Fruit fly (Drosophila melanogaster) whole organism, embryonic: ENCODE measurements around the gene AGO2.

ENCODE experiments used
- ATbp ChIP-seq: fragments of 200-800 bp; sonication (Bioruptor generic); optimal IDR thresholded peaks from 2 replicates; lab custom pipeline; 2017; ENCODE audit warnings: missing biosample characterization, mild to moderate bottlenecking, missing genetic modification characterization, missing genetic modification reagents
- Abd-B ChIP-seq: fragments of 200-800 bp; sonication (Bioruptor generic); optimal IDR thresholded peaks from 2 replicates; lab custom pipeline; 2018; ENCODE audit warnings: missing biosample characterization, mild to moderate bottlenecking, missing genetic modification characterization, moderate library complexity
- Atf3 ChIP-seq: fragments of 200-800 bp; sonication (Bioruptor generic); optimal IDR thresholded peaks from 3 replicates; lab custom pipeline; 2016; ENCODE audit warnings: missing biosample characterization, missing genetic modification characterization
- Atf6 ChIP-seq: fragments of 200-800 bp; sonication (Bioruptor generic); IDR thresholded peaks from 2 replicates; pipeline ENCODE4 v1.3.6; 2022; ENCODE audit warnings: missing biosample characterization, missing genetic modification characterization
- CG11093 ChIP-seq: fragments of 200-800 bp; sonication (Bioruptor generic); IDR thresholded peaks from 3 replicates; pipeline ENCODE4 v1.3.6; 2022; ENCODE audit warnings: missing biosample characterization, missing genetic modification characterization
- CG12071 ChIP-seq: fragments of 200-800 bp; sonication (Bioruptor generic); optimal IDR thresholded peaks from 3 replicates; lab custom pipeline; 2018; ENCODE audit warnings: missing biosample characterization, mild to moderate bottlenecking, missing genetic modification characterization
- CG13624 ChIP-seq: fragments of 200-800 bp; sonication (Bioruptor generic); optimal IDR thresholded peaks from 2 replicates; lab custom pipeline; 2016; ENCODE audit warnings: missing biosample characterization, missing genetic modification characterization
- CG13775 ChIP-seq: fragments of 200-800 bp; sonication (Bioruptor generic); optimal IDR thresholded peaks from 3 replicates; lab custom pipeline; 2017; ENCODE audit warnings: missing biosample characterization, mild to moderate bottlenecking, missing genetic modification characterization
- CG17359 ChIP-seq: fragments of 200-800 bp; sonication (Bioruptor generic); optimal IDR thresholded peaks from 3 replicates; lab custom pipeline; 2018; ENCODE audit warnings: missing biosample characterization, mild to moderate bottlenecking, missing genetic modification characterization, moderate library complexity
- CG17568 ChIP-seq: fragments of 200-800 bp; sonication (Bioruptor generic); optimal IDR thresholded peaks from 2 replicates; lab custom pipeline; 2018; ENCODE audit warnings: missing biosample characterization, mild to moderate bottlenecking, missing genetic modification characterization, moderate library complexity
- CG2678 ChIP-seq: fragments of 200-800 bp; sonication (Bioruptor generic); optimal IDR thresholded peaks from 3 replicates; lab custom pipeline; 2019; ENCODE audit warnings: missing biosample characterization, mild to moderate bottlenecking, missing genetic modification characterization, moderate library complexity
- CG2712 ChIP-seq: fragments of 200-800 bp; optimal IDR thresholded peaks from 3 replicates; lab custom pipeline; 2019; ENCODE audit warnings: missing biosample characterization, mild to moderate bottlenecking, missing genetic modification characterization, moderate library complexity
- CG5180 ChIP-seq: fragments of 200-800 bp; sonication (Bioruptor generic); optimal IDR thresholded peaks from 3 replicates; lab custom pipeline; 2017; ENCODE audit warnings: missing biosample characterization, missing genetic modification characterization, mild to moderate bottlenecking, moderate library complexity, missing genetic modification reagents
- CG6813 ChIP-seq: fragments of 200-800 bp; sonication (Bioruptor generic); optimal IDR thresholded peaks from 2 replicates; lab custom pipeline; 2017; ENCODE audit warnings: missing biosample characterization, missing genetic modification characterization, mild to moderate bottlenecking, moderate library complexity, missing genetic modification reagents
- CG7357 ChIP-seq: fragments of 200-800 bp; sonication (Bioruptor generic); IDR thresholded peaks from 3 replicates; pipeline ENCODE4 v1.3.6; 2022; ENCODE audit warnings: missing biosample characterization, missing genetic modification characterization
- CG8944 ChIP-seq: fragments of 200-800 bp; sonication (Bioruptor generic); optimal IDR thresholded peaks from 3 replicates; lab custom pipeline; 2016; ENCODE audit warnings: missing biosample characterization, missing genetic modification characterization
- CG9609 ChIP-seq: fragments of 200-800 bp; sonication (Bioruptor generic); optimal IDR thresholded peaks from 3 replicates; lab custom pipeline; 2016; ENCODE audit warnings: missing biosample characterization, missing genetic modification characterization
- Elba2 ChIP-seq: fragments of 200-800 bp; sonication (Bioruptor generic); optimal IDR thresholded peaks from 3 replicates; lab custom pipeline; 2016; ENCODE audit warnings: missing biosample characterization, missing genetic modification characterization
- Ets97D ChIP-seq: fragments of 200-800 bp; sonication (Bioruptor generic); optimal IDR thresholded peaks from 3 replicates; lab custom pipeline; 2016; ENCODE audit warnings: missing biosample characterization, missing genetic modification characterization
- Fer1 ChIP-seq: fragments of 200-800 bp; sonication (Bioruptor generic); optimal IDR thresholded peaks from 2 replicates; lab custom pipeline; 2017; ENCODE audit warnings: missing biosample characterization, mild to moderate bottlenecking, missing genetic modification characterization
- HLHmδ ChIP-seq: fragments of 200-800 bp; sonication (Bioruptor generic); optimal IDR thresholded peaks from 2 replicates; lab custom pipeline; 2018; ENCODE audit warnings: missing biosample characterization, mild to moderate bottlenecking, missing genetic modification characterization, moderate library complexity
- Jarid2 ChIP-seq: fragments of 200-800 bp; sonication (Bioruptor generic); optimal IDR thresholded peaks from 3 replicates; lab custom pipeline; 2017; ENCODE audit warnings: mild to moderate bottlenecking, missing biosample characterization, missing genetic modification reagents, missing genetic modification characterization
- Lim3 ChIP-seq: fragments of 200-800 bp; sonication (Bioruptor generic); IDR thresholded peaks from 2 replicates; pipeline ENCODE4 v1.3.6; 2022; ENCODE audit warnings: missing biosample characterization, missing genetic modification characterization
- MTF-1 ChIP-seq: fragments of 200-800 bp; sonication (Bioruptor generic); optimal IDR thresholded peaks from 2 replicates; lab custom pipeline; 2018; ENCODE audit warnings: missing biosample characterization, mild to moderate bottlenecking, missing genetic modification characterization, borderline replicate concordance
- Nf-YA ChIP-seq: fragments of 200-800 bp; sonication (Bioruptor generic); IDR thresholded peaks from 2 replicates; pipeline ENCODE4 v1.3.6; 2022; ENCODE audit warnings: missing biosample characterization, missing genetic modification characterization
- Scr ChIP-seq: fragments of 200-800 bp; sonication (Bioruptor generic); IDR thresholded peaks from 2 replicates; pipeline ENCODE4 v1.3.6; 2022; ENCODE audit warnings: missing biosample characterization, missing genetic modification characterization; ENCODE audit not compliant: partially characterized antibody
- ap ChIP-seq: fragments of 200-800 bp; sonication (Bioruptor generic); IDR thresholded peaks from 2 replicates; pipeline ENCODE4 v1.3.6; 2022; ENCODE audit warnings: missing biosample characterization, missing genetic modification characterization
- cas ChIP-seq: fragments of 200-800 bp; sonication (Bioruptor generic); IDR thresholded peaks from 2 replicates; pipeline ENCODE4 v1.3.6; 2022; ENCODE audit warnings: missing biosample characterization, missing genetic modification characterization
- cato ChIP-seq: fragments of 200-800 bp; sonication (Bioruptor generic); optimal IDR thresholded peaks from 2 replicates; lab custom pipeline; 2016; ENCODE audit warnings: missing biosample characterization, missing genetic modification characterization, borderline replicate concordance
- cg ChIP-seq: fragments of 200-800 bp; sonication (Bioruptor generic); optimal IDR thresholded peaks from 3 replicates; lab custom pipeline; 2019; ENCODE audit warnings: missing biosample characterization, mild to moderate bottlenecking, missing genetic modification characterization, moderate library complexity
- chif ChIP-seq, 2 experiments: fragments of 200-800 bp; sonication (Bioruptor generic); optimal IDR thresholded peaks; 3 replicates each; lab custom pipeline; 2016; ENCODE audit warnings: missing biosample characterization in 2 of 2, missing genetic modification characterization in 2 of 2
- corto ChIP-seq: fragments of 200-800 bp; sonication (Bioruptor generic); optimal IDR thresholded peaks from 2 replicates; lab custom pipeline; 2016; ENCODE audit warnings: missing biosample characterization, mild to moderate bottlenecking, missing genetic modification characterization, moderate library complexity
- crc ChIP-seq: fragments of 200-800 bp; sonication (Bioruptor generic); optimal IDR thresholded peaks from 2 replicates; lab custom pipeline; 2016; ENCODE audit warnings: missing biosample characterization, missing genetic modification characterization
- cwo ChIP-seq: fragments of 200-800 bp; sonication (Bioruptor generic); optimal IDR thresholded peaks from 3 replicates; lab custom pipeline; 2017; ENCODE audit warnings: missing biosample characterization, missing genetic modification characterization, mild to moderate bottlenecking, moderate library complexity, missing genetic modification reagents
- esg ChIP-seq: fragments of 200-800 bp; sonication (Bioruptor generic); conservative IDR thresholded peaks from 2 replicates; pipeline ENCODE4 v1.3.6; 2022; ENCODE audit warnings: missing biosample characterization, missing genetic modification characterization
- exex ChIP-seq: fragments of 200-800 bp; sonication (Bioruptor generic); optimal IDR thresholded peaks from 4 replicates; lab custom pipeline; 2018; ENCODE audit warnings: missing biosample characterization, mild to moderate bottlenecking, missing genetic modification characterization, moderate library complexity
- gcm2 ChIP-seq: fragments of 200-800 bp; sonication (Bioruptor generic); optimal IDR thresholded peaks from 2 replicates; lab custom pipeline; 2016; ENCODE audit warnings: missing biosample characterization, missing genetic modification characterization
- gem ChIP-seq: fragments of 200-800 bp; sonication (Bioruptor generic); optimal IDR thresholded peaks from 2 replicates; lab custom pipeline; 2019; ENCODE audit warnings: missing biosample characterization, mild to moderate bottlenecking, missing genetic modification characterization, moderate library complexity
- ham ChIP-seq: fragments of 200-800 bp; sonication (Bioruptor generic); IDR thresholded peaks from 2 replicates; pipeline ENCODE4 v1.3.6; 2022; ENCODE audit warnings: missing biosample characterization, missing genetic modification characterization
- ind ChIP-seq: fragments of 200-800 bp; sonication (Bioruptor generic); optimal IDR thresholded peaks from 3 replicates; lab custom pipeline; 2016; ENCODE audit warnings: missing biosample characterization, missing genetic modification characterization
- jigr1 ChIP-seq: fragments of 200-800 bp; sonication (Bioruptor generic); IDR thresholded peaks from 3 replicates; pipeline ENCODE4 v1.3.6; 2022; ENCODE audit warnings: missing biosample characterization, missing genetic modification characterization
- klu ChIP-seq: fragments of 200-800 bp; sonication (Bioruptor generic); IDR thresholded peaks from 2 replicates; pipeline ENCODE4 v1.3.6; 2022; ENCODE audit warnings: missing biosample characterization, missing genetic modification characterization
- lab ChIP-seq: fragments of 200-800 bp; sonication (Bioruptor generic); optimal IDR thresholded peaks from 3 replicates; lab custom pipeline; 2017; ENCODE audit warnings: missing biosample characterization, missing genetic modification characterization, mild to moderate bottlenecking, moderate library complexity, missing genetic modification reagents
- lilli ChIP-seq: fragments of 200-800 bp; sonication (Bioruptor generic); optimal IDR thresholded peaks from 3 replicates; lab custom pipeline; 2016; ENCODE audit warnings: missing biosample characterization, missing genetic modification characterization
- lov ChIP-seq, 2 experiments: fragments of 200-800 bp in 1 of 2; fragments of >200 bp in 1 of 2; sonication (Bioruptor generic) in 1 of 2; IDR thresholded peaks in 1 of 2; optimal IDR thresholded peaks in 1 of 2; 2 replicates in 1 of 2; 3 replicates in 1 of 2; pipeline versions ENCODE4 v1.3.6 to Lab custom; 2017 to 2022; ENCODE audit warnings: missing biosample characterization in 1 of 2, missing genetic modification characterization in 1 of 2
- luna ChIP-seq: fragments of 200-800 bp; sonication (Bioruptor generic); optimal IDR thresholded peaks from 2 replicates; lab custom pipeline; 2016; ENCODE audit warnings: missing biosample characterization, missing genetic modification characterization
- pb ChIP-seq: fragments of 200-800 bp; sonication (Bioruptor generic); optimal IDR thresholded peaks from 3 replicates; lab custom pipeline; 2016; ENCODE audit warnings: missing biosample characterization, missing genetic modification characterization
- scrt ChIP-seq: fragments of 200-800 bp; sonication (Bioruptor generic); optimal IDR thresholded peaks from 2 replicates; lab custom pipeline; 2018; ENCODE audit warnings: missing biosample characterization, mild to moderate bottlenecking, missing genetic modification characterization, moderate library complexity
- seq ChIP-seq: fragments of 200-800 bp; sonication (Bioruptor generic); IDR thresholded peaks from 2 replicates; pipeline ENCODE4 v1.3.6; 2022; ENCODE audit warnings: missing biosample characterization, missing genetic modification characterization

Gene AGO2

DNA sequence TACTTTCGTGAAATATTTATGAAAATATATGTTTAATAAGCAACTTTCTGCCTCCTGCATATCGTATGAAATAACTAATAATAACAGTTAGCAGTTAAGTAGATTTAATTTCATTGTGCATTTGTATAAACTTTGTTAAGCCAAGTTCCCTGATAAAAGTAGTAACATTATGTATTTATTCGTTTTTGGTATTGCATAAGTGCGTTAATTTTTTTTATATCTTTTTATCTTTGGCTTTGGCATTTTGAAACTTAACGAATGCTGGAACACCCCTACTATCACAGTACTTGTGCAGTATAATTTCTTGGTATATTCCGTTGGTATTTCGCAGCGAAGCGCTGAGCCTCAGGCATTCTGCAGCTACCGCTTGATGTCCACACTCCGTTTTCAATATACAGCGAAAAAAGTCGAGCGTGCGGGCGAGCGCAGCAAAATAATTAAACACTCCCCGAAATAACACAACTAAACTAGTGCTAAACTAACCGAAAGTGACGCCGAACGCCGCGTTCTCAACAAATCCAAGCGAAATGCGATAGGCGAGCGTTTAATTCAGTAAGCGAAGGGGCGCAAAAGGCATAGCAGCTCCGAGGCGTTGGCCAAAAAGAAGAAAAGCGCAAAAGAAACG is 34.7 kb downstream of the AGO2 start, which contains the start of gene RhoGAP71E (continued):
- TF ChIP-seq gem (tag; lab: Kevin White, UChicago) (peak; percentile 41), pb (peak; percentile 40), CG13775 (no peak), exex (tag; lab: Kevin White, UChicago) (peak; percentile 13), lab (GFP tag; lab: Kevin White, UChicago) (peak; percentile 64), corto (no peak), Jarid2 (peak; percentile 91), CG17359 (tag; lab: Kevin White, UChicago) (peak; percentile 44), Elba2 (GFP tag; lab: Kevin White, UChicago) (no peak), ind (GFP tag; lab: Kevin White, UChicago) (no peak), Scr (GFP tag; lab: Robert Waterston, UW) (peak; percentile 40; the same call in 1 of the 2 replicates), MTF-1 (GFP tag; lab: Kevin White, UChicago) (peak; percentile 41), CG9609 (GFP tag; lab: Kevin White, UChicago) (no peak), CG12071 (GFP tag; lab: Kevin White, UChicago) (peak; percentile 21), seq (no peak), CG2712 (tag; lab: Kevin White, UChicago) (peak; percentile 69), luna (GFP tag; lab: Kevin White, UChicago) (no peak), CG2678 (tag; lab: Kevin White, UChicago) (peak; percentile 73), Abd-B (GFP tag; lab: Kevin White, UChicago) (no peak), HLHmδ (GFP tag; lab: Kevin White, UChicago) (peak; percentile 26), CG6813 (peak; percentile 32), CG8944 (GFP tag; lab: Kevin White, UChicago) (no peak), cato (GFP tag; lab: Kevin White, UChicago) (no peak), cas (GFP tag; lab: Robert Waterston, UW) (peak; percentile 51; the same call in 1 of the 2 replicates), Atf6 (peak; percentile 59), crc (no peak), CG17568 (GFP tag; lab: Kevin White, UChicago) (no peak), gcm2 (GFP tag; lab: Kevin White, UChicago) (no peak), cwo (GFP tag; lab: Kevin White, UChicago) (peak; percentile 45), ap (GFP tag; lab: Robert Waterston, UW) (no peak), Nf-YA (GFP tag; lab: Robert Waterston, UW) (0 out of 2 replicates have a peak, but pooled peaks have one; percentile 30), CG13624 (GFP tag; lab: Kevin White, UChicago) (peak; percentile 37), ham (GFP tag; lab: Robert Waterston, UW) (no peak), Fer1 (GFP tag; lab: Kevin White, UChicago) (peak; percentile 63), ATbp (GFP tag; lab: Kevin White, UChicago) (no peak), chif (GFP tag; optimal IDR thresholded peaks at IDR 0.05; lab: Kevin White, UChicago) (no peak), lilli (GFP tag; lab: Kevin White, UChicago) (peak; percentile 39), jigr1 (GFP tag; lab: Robert Waterston, UW) (no peak), CG7357 (no peak), lov (optimal IDR thresholded peaks at IDR 0.05; lab: Kevin White, UChicago) (no peak), lov (GFP tag; IDR thresholded peaks at IDR 0.05; lab: Robert Waterston, UW) (0 out of 3 replicates have a peak, but pooled peaks have one; percentile 28), esg (GFP tag; lab: Robert Waterston, UW) (0 out of 2 replicates have a peak, but pooled peaks have one; percentile 6), CG5180 (GFP tag; lab: Kevin White, UChicago) (no peak), scrt (GFP tag; lab: Kevin White, UChicago) (peak; percentile 33), Ets97D (peak; percentile 5), klu (GFP tag; lab: Robert Waterston, UW) (no peak), Atf3 (GFP tag; lab: Kevin White, UChicago) (no peak), cg (GFP tag; lab: Kevin White, UChicago) (no peak), Lim3 (GFP tag; lab: Robert Waterston, UW) (no peak), CG11093 (GFP tag; lab: Robert Waterston, UW) (no peak)
